Worm (Caenorhabditis elegans) whole organism, late embryonic: ENCODE data around the gene ZK1307.2.

Source experiments
- C38D4.7 ChIP-seq: fragments of 200-800 bp; sonication (Bioruptor generic); optimal IDR thresholded peaks from 2 replicates; lab custom pipeline; 2018; ENCODE audit warnings: mild to moderate bottlenecking, missing genetic modification characterization, moderate library complexity, missing compliant biosample characterization
- ceh-31 ChIP-seq: sonication (generic microtip); optimal IDR thresholded peaks from 2 replicates; lab custom pipeline; 2016; ENCODE audit warnings: missing genetic modification characterization, missing compliant biosample characterization
- elt-2 ChIP-seq: sonication (generic microtip); optimal IDR thresholded peaks from 2 replicates; lab custom pipeline; 2016; ENCODE audit warnings: missing genetic modification reagents, missing genetic modification characterization, missing compliant biosample characterization
- fkh-10 ChIP-seq: fragments of 150-350 bp; optimal IDR thresholded peaks from 2 replicates; lab custom pipeline; 2014; ENCODE audit warnings: missing biosample characterization, missing genetic modification reagents, missing genetic modification characterization
- gmeb-2 ChIP-seq: sonication (generic microtip); optimal IDR thresholded peaks from 2 replicates; lab custom pipeline; 2016; ENCODE audit warnings: missing genetic modification characterization, inconsistent platforms, missing compliant biosample characterization
- hlh-6 ChIP-seq: sonication (generic microtip); optimal IDR thresholded peaks from 2 replicates; lab custom pipeline; 2016; ENCODE audit warnings: missing genotype, missing genetic modification characterization, missing compliant biosample characterization
- nfya-1 ChIP-seq: sonication (generic microtip); optimal IDR thresholded peaks from 2 replicates; lab custom pipeline; 2017; ENCODE audit warnings: missing genetic modification characterization, mild to moderate bottlenecking, missing compliant biosample characterization, antibody characterized with exemption, moderate library complexity
- pat-9 ChIP-seq: fragments of 200-800 bp; sonication (Bioruptor generic); optimal IDR thresholded peaks from 2 replicates; lab custom pipeline; 2018; ENCODE audit warnings: mild to moderate bottlenecking, missing genetic modification characterization, moderate library complexity, missing compliant biosample characterization
- pqm-1 ChIP-seq: sonication (generic microtip); optimal IDR thresholded peaks from 2 replicates; lab custom pipeline; 2016; ENCODE audit warnings: missing genetic modification characterization, missing compliant biosample characterization
- sox-4 ChIP-seq: sonication (generic microtip); optimal IDR thresholded peaks from 2 replicates; lab custom pipeline; 2017; ENCODE audit warnings: mild to moderate bottlenecking, missing genetic modification characterization, inconsistent platforms, missing compliant biosample characterization

DNA sequence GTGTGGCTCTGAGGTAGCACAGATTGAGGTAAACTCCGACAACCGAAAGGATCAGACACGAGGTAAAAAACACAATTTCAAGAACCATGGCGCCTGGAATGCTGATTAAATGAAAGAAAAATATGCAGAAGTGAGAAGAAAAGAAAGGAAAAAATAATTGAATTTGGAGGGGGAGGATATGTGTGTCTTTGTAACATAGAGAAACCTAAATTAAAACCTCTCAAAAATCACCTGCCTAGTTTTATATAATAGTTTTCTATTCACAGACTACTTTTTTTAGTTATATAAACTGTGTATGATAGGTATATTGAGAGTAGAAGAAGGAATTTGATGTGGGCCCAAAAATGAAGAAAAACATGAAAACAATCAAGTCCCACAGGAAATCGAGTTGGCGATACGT lies 11.8 kb upstream of the ZK1307.2 start, which contains the start of gene ZK1320.5:
- TF ChIP-seq pqm-1 (tag; lab: Kevin White, UChicago) (no peak), hlh-6 (tag; lab: Kevin White, UChicago) (no peak), pat-9 (tag; lab: Kevin White, UChicago) (no peak), gmeb-2 (tag; lab: Kevin White, UChicago) (no peak), fkh-10 (GFP tag; lab: Kevin White, UChicago) (no peak), C38D4.7 (no peak), sox-4 (tag; lab: Kevin White, UChicago) (no peak), nfya-1 (no peak), elt-2 (tag; lab: Kevin White, UChicago) (no peak), ceh-31 (no peak)
